Fruit fly (Drosophila melanogaster) whole organism, prepupa: ENCODE data around the gene numb.

ENCODE experiments used
- Blimp-1 ChIP-seq: fragments of 200-800 bp; sonication (Bioruptor generic); optimal IDR thresholded peaks from 3 replicates; lab custom pipeline; 2017; ENCODE audit warnings: missing biosample characterization, missing genetic modification characterization, mild to moderate bottlenecking, moderate library complexity, missing genetic modification reagents
- CG10631 ChIP-seq: fragments of 200-800 bp; sonication (Bioruptor generic); optimal IDR thresholded peaks from 2 replicates; lab custom pipeline; 2016; ENCODE audit warnings: missing biosample characterization, missing genetic modification characterization
- CG11762 ChIP-seq: fragments of 200-800 bp; sonication (Bioruptor generic); optimal IDR thresholded peaks from 3 replicates; lab custom pipeline; 2016; ENCODE audit warnings: missing biosample characterization, missing genetic modification characterization; ENCODE audit not compliant: insufficient read depth
- CG11902 ChIP-seq: fragments of 200-800 bp; sonication (Bioruptor generic); optimal IDR thresholded peaks from 3 replicates; lab custom pipeline; 2016; ENCODE audit warnings: missing biosample characterization, missing genetic modification characterization
- CG15336 ChIP-seq: fragments of 200-800 bp; sonication (Bioruptor generic); IDR thresholded peaks from 2 replicates; pipeline ENCODE4 v1.3.6; 2022; ENCODE audit warnings: missing biosample characterization, missing genetic modification characterization
- CG1621 ChIP-seq: fragments of 200-800 bp; sonication (Bioruptor generic); optimal IDR thresholded peaks from 3 replicates; lab custom pipeline; 2018; ENCODE audit warnings: missing biosample characterization, mild to moderate bottlenecking, missing genetic modification characterization
- CG16779 ChIP-seq: fragments of 200-800 bp; sonication (Bioruptor generic); optimal IDR thresholded peaks from 3 replicates; lab custom pipeline; 2017; ENCODE audit warnings: missing biosample characterization, mild to moderate bottlenecking, missing genetic modification characterization
- CG3032 ChIP-seq: fragments of 200-800 bp; optimal IDR thresholded peaks from 2 replicates; lab custom pipeline; 2019; ENCODE audit warnings: missing biosample characterization, mild to moderate bottlenecking, missing genetic modification characterization, moderate library complexity
- CG31627 ChIP-seq: fragments of 200-800 bp; sonication (Bioruptor generic); optimal IDR thresholded peaks from 3 replicates; lab custom pipeline; 2016; ENCODE audit warnings: missing biosample characterization, missing genetic modification characterization
- CG32006 ChIP-seq: fragments of 200-800 bp; sonication (Bioruptor generic); optimal IDR thresholded peaks from 3 replicates; lab custom pipeline; 2017; ENCODE audit warnings: missing biosample characterization, mild to moderate bottlenecking, missing genetic modification characterization
- CG3919 ChIP-seq: fragments of 200-800 bp; sonication (Bioruptor generic); optimal IDR thresholded peaks from 3 replicates; lab custom pipeline; 2016; ENCODE audit warnings: missing biosample characterization, missing genetic modification characterization
- CG4318 ChIP-seq: fragments of 200-800 bp; sonication (Bioruptor generic); optimal IDR thresholded peaks from 3 replicates; lab custom pipeline; 2017; ENCODE audit warnings: missing biosample characterization, mild to moderate bottlenecking, missing genetic modification characterization
- CG6163 ChIP-seq: fragments of 200-800 bp; sonication (Bioruptor generic); IDR thresholded peaks from 3 replicates; pipeline ENCODE4 v1.3.6; 2022; ENCODE audit warnings: missing biosample characterization, missing genetic modification characterization
- CG6276 ChIP-seq: fragments of 200-800 bp; sonication (Bioruptor generic); optimal IDR thresholded peaks from 2 replicates; lab custom pipeline; 2017; ENCODE audit warnings: missing biosample characterization, mild to moderate bottlenecking, missing genetic modification characterization
- CG6792 ChIP-seq: fragments of 200-800 bp; sonication (Bioruptor generic); optimal IDR thresholded peaks from 3 replicates; lab custom pipeline; 2016; ENCODE audit warnings: missing biosample characterization, missing genetic modification characterization
- CG6854 ChIP-seq: fragments of 200-800 bp; sonication (Bioruptor generic); optimal IDR thresholded peaks from 2 replicates; lab custom pipeline; 2017; ENCODE audit warnings: missing biosample characterization, mild to moderate bottlenecking, missing genetic modification characterization
- CG7368 ChIP-seq: fragments of 200-800 bp; sonication (Bioruptor generic); optimal IDR thresholded peaks from 3 replicates; lab custom pipeline; 2016; ENCODE audit warnings: missing biosample characterization, missing genetic modification characterization
- CG8319 ChIP-seq: fragments of 200-800 bp; sonication (Bioruptor generic); optimal IDR thresholded peaks from 3 replicates; lab custom pipeline; 2016; ENCODE audit warnings: missing biosample characterization, missing genetic modification characterization
- Eip75B ChIP-seq: fragments of 200-800 bp; sonication (Bioruptor generic); optimal IDR thresholded peaks from 3 replicates; lab custom pipeline; 2016; ENCODE audit warnings: missing biosample characterization, missing genetic modification characterization
- Eip78C ChIP-seq: fragments of 200-800 bp; sonication (Bioruptor generic); peaks from one replicate; lab custom pipeline; 2016; ENCODE audit warnings: missing biosample characterization, missing genetic modification characterization
- Eip93F ChIP-seq: fragments of 200-800 bp; sonication (Bioruptor generic); optimal IDR thresholded peaks from 2 replicates; lab custom pipeline; 2016; ENCODE audit warnings: missing biosample characterization, mild to moderate bottlenecking, missing genetic modification characterization
- Ets21C ChIP-seq: fragments of 200-800 bp; sonication (Bioruptor generic); optimal IDR thresholded peaks from 3 replicates; lab custom pipeline; 2016; ENCODE audit warnings: missing biosample characterization, missing genetic modification characterization
- Gug ChIP-seq: fragments of 200-800 bp; sonication (Bioruptor generic); IDR thresholded peaks from 2 replicates; pipeline ENCODE4 v1.3.6; 2022; ENCODE audit warnings: missing biosample characterization, missing genetic modification characterization
- Hr39 ChIP-seq: fragments of 200-800 bp; sonication (Bioruptor generic); optimal IDR thresholded peaks from 2 replicates; lab custom pipeline; 2016; ENCODE audit warnings: missing biosample characterization, missing genetic modification characterization
- Hr4 ChIP-seq: fragments of 200-800 bp; sonication (Bioruptor generic); optimal IDR thresholded peaks from 3 replicates; lab custom pipeline; 2016; ENCODE audit warnings: missing biosample characterization, missing genetic modification characterization
- Met ChIP-seq: fragments of 200-800 bp; sonication (Bioruptor generic); optimal IDR thresholded peaks from 3 replicates; lab custom pipeline; 2016; ENCODE audit warnings: missing biosample characterization, missing genetic modification characterization
- OdsH ChIP-seq: fragments of 200-800 bp; sonication (Bioruptor generic); optimal IDR thresholded peaks from 3 replicates; lab custom pipeline; 2016; ENCODE audit warnings: missing biosample characterization, missing genetic modification characterization
- Smox ChIP-seq: fragments of 200-800 bp; sonication (Bioruptor generic); optimal IDR thresholded peaks from 3 replicates; lab custom pipeline; 2016; ENCODE audit warnings: missing biosample characterization, missing genetic modification characterization
- Sox14 ChIP-seq: fragments of 200-800 bp; sonication (Bioruptor generic); optimal IDR thresholded peaks from 3 replicates; lab custom pipeline; 2016; ENCODE audit warnings: missing biosample characterization, missing genetic modification characterization
- acj6 ChIP-seq: fragments of 200-800 bp; sonication (Bioruptor generic); optimal IDR thresholded peaks from 3 replicates; lab custom pipeline; 2016; ENCODE audit warnings: missing biosample characterization, missing genetic modification characterization
- dsx ChIP-seq: fragments of 200-800 bp; optimal IDR thresholded peaks from 3 replicates; lab custom pipeline; 2019; ENCODE audit warnings: missing biosample characterization, mild to moderate bottlenecking, missing genetic modification characterization, moderate library complexity; ENCODE audit not compliant: poor library complexity, severe bottlenecking
- esn ChIP-seq: fragments of 200-800 bp; sonication (Bioruptor generic); optimal IDR thresholded peaks from 2 replicates; lab custom pipeline; 2016; ENCODE audit warnings: missing biosample characterization, mild to moderate bottlenecking, missing genetic modification characterization, moderate library complexity
- fd85E ChIP-seq: fragments of 200-800 bp; sonication (Bioruptor generic); optimal IDR thresholded peaks from 3 replicates; lab custom pipeline; 2016; ENCODE audit warnings: missing biosample characterization, missing genetic modification characterization
- fkh ChIP-seq: fragments of 200-800 bp; sonication (Bioruptor generic); optimal IDR thresholded peaks from 3 replicates; lab custom pipeline; 2017; ENCODE audit warnings: missing biosample characterization, mild to moderate bottlenecking, missing genetic modification characterization, moderate library complexity
- lz ChIP-seq: fragments of 200-800 bp; sonication (Bioruptor generic); optimal IDR thresholded peaks from 3 replicates; lab custom pipeline; 2016; ENCODE audit warnings: missing biosample characterization, missing genetic modification characterization
- net ChIP-seq: fragments of 200-800 bp; sonication (Bioruptor generic); optimal IDR thresholded peaks from 3 replicates; lab custom pipeline; 2016; ENCODE audit warnings: missing biosample characterization, missing genetic modification characterization
- pdm3 ChIP-seq: fragments of 200-800 bp; sonication (Bioruptor generic); optimal IDR thresholded peaks from 3 replicates; lab custom pipeline; 2016; ENCODE audit warnings: missing biosample characterization, missing genetic modification characterization
- ss ChIP-seq, 2 experiments: fragments of 200-800 bp; sonication (Bioruptor generic); optimal IDR thresholded peaks; 2 replicates in 1 of 2; 3 replicates in 1 of 2; lab custom pipeline; 2017 to 2018; ENCODE audit warnings: mild to moderate bottlenecking in 2 of 2, missing biosample characterization in 2 of 2, missing genetic modification characterization in 2 of 2, moderate library complexity in 1 of 2
- svp ChIP-seq: fragments of 200-800 bp; sonication (Bioruptor generic); peaks from one replicate; lab custom pipeline; 2016; ENCODE audit warnings: missing biosample characterization, missing genetic modification characterization

Gene numb

dm6 chr2L:9493375-9494263 is 56.4 kb downstream of the numb start (continued):
- TF ChIP-seq Gug (GFP tag; lab: Robert Waterston, UW) (no peak; the same call in 1 of the 2 replicates), Eip75B (GFP tag; lab: Kevin White, UChicago) (peak; percentile 54), CG6854 (no peak), CG6792 (GFP tag; lab: Kevin White, UChicago) (no peak), CG16779 (tag; lab: Kevin White, UChicago) (no peak), lz (peak; percentile 70), Blimp-1 (peak; percentile 15), esn (peak; percentile 40), Hr4 (GFP tag; lab: Kevin White, UChicago) (peak; percentile 73), CG8319 (GFP tag; lab: Kevin White, UChicago) (peak; percentile 28), CG15336 (GFP tag; lab: Robert Waterston, UW) (peak; percentile 58; the same call in 1 of the 2 replicates), CG10631 (GFP tag; lab: Kevin White, UChicago) (no peak), Hr39 (GFP tag; lab: Kevin White, UChicago) (peak; percentile 43), pdm3 (GFP tag; lab: Kevin White, UChicago) (peak; percentile 36), net (GFP tag; lab: Kevin White, UChicago) (peak; percentile 10), CG11762 (peak; percentile 15), CG3919 (GFP tag; lab: Kevin White, UChicago) (peak; percentile 48), CG4318 (GFP tag; lab: Kevin White, UChicago) (no peak), CG31627 (peak; percentile 31), Smox (GFP tag; lab: Kevin White, UChicago) (peak; percentile 62), Met (GFP tag; lab: Kevin White, UChicago) (peak; percentile 67), CG6276 (GFP tag; lab: Kevin White, UChicago) (peak; percentile 56), fd85E (GFP tag; lab: Kevin White, UChicago) (no peak), CG3032 (tag; lab: Kevin White, UChicago) (peak; percentile 32), fkh (GFP tag; lab: Kevin White, UChicago) (no peak), dsx (GFP tag; lab: Kevin White, UChicago) (no peak), acj6 (GFP tag; lab: Kevin White, UChicago) (peak; percentile 43)

dm6 chr2L:9494663-9495417 is 57.6 kb downstream of the numb start, which contains the start of gene Gdi:
TSS of gene Gdi (minus strand) at chr2L:9494876.
- TF ChIP-seq Blimp-1 (no peak), CG3919 (GFP tag; lab: Kevin White, UChicago) (peak; percentile 40), fkh (GFP tag; lab: Kevin White, UChicago) (peak; percentile 67), pdm3 (GFP tag; lab: Kevin White, UChicago) (peak; percentile 43), Hr4 (GFP tag; lab: Kevin White, UChicago) (no peak), CG8319 (GFP tag; lab: Kevin White, UChicago) (no peak), acj6 (GFP tag; lab: Kevin White, UChicago) (peak; percentile 30), Sox14 (GFP tag; lab: Kevin White, UChicago) (no peak), CG3032 (tag; lab: Kevin White, UChicago) (peak; percentile 4), CG6163 (GFP tag; lab: Robert Waterston, UW) (peak; percentile 50; the same call in 2 of the 3 replicates), svp (peak; percentile 56), Ets21C (peak; percentile 3), CG7368 (GFP tag; lab: Kevin White, UChicago) (no peak), Hr39 (GFP tag; lab: Kevin White, UChicago) (peak; percentile 12), Eip93F (GFP tag; lab: Kevin White, UChicago) (peak; percentile 7), CG32006 (GFP tag; lab: Kevin White, UChicago) (peak; percentile 12), Eip78C (GFP tag; lab: Kevin White, UChicago) (peak; percentile 15), lz (peak; percentile 9), fd85E (GFP tag; lab: Kevin White, UChicago) (no peak), OdsH (GFP tag; lab: Kevin White, UChicago) (peak; percentile 32), CG1621 (no peak), CG11902 (GFP tag; lab: Kevin White, UChicago) (no peak), CG6792 (GFP tag; lab: Kevin White, UChicago) (peak; percentile 2), ss (GFP tag; optimal IDR thresholded peaks at IDR 0.05; lab: Kevin White, UChicago) (peak in 1 of 2 experiments; percentile 5), Smox (GFP tag; lab: Kevin White, UChicago) (peak; percentile 15), CG31627 (peak; percentile 38)
- TF ChIP-seq, all 60 proteins: peak for 18
